Comparison of ENCODE assay signal across 3 fruit fly cellular contexts in genomic region chr3L:14233169-14233568, dm6.
TF ChIP-seq lines count a peak whose summit lies in the region.

Gene CG7924, plus strand, starts transcription at chr3L:14233469.

- TF ChIP-seq CTCF in whole organism, embryonic (GFP tag; optimal IDR thresholded peaks at IDR 0.05; lab: Kevin White, UChicago): no peak

TF ChIP-seq in whole organism, adult, 20 proteins besides CTCF, POLR2A, EP300 and RAD21:
- TF ChIP-seq kay (GFP tag; lab: Kevin White, UChicago; ENCODE audit: borderline replicate concordance) (peak; percentile 79), CG12768 (GFP tag; optimal IDR thresholded peaks at IDR 0.05; lab: Kevin White, UChicago) (no peak), cnc (optimal IDR thresholded peaks at IDR 0.05; lab: Kevin White, UChicago) (no peak)
TF ChIP-seq in whole organism, adult: peak in this region for 1.

TF ChIP-seq in whole organism, embryonic, 481 proteins besides CTCF, POLR2A, EP300 and RAD21:
- TF ChIP-seq Med (GFP tag; lab: Kevin White, UChicago) (peak; percentile 38), da (GFP tag; optimal IDR thresholded peaks at IDR 0.05; lab: Kevin White, UChicago) (no peak), CG3838 (GFP tag; optimal IDR thresholded peaks at IDR 0.05; lab: Kevin White, UChicago) (no peak), Pdp1 (GFP tag; optimal IDR thresholded peaks at IDR 0.05; lab: Kevin White, UChicago) (peak in 1 of 2 experiments; percentile 62), CG30020 (tag; optimal IDR thresholded peaks at IDR 0.05; lab: Kevin White, UChicago) (no peak), Neu2 (GFP tag; optimal IDR thresholded peaks at IDR 0.05; lab: Kevin White, UChicago; ENCODE audit: borderline replicate concordance) (no peak), CG14441 (GFP tag; IDR thresholded peaks at IDR 0.05; lab: Robert Waterston, UW) (no peak), NfI (GFP tag; optimal IDR thresholded peaks at IDR 0.05; lab: Kevin White, UChicago) (no peak), Ada2b (GFP tag; IDR thresholded peaks at IDR 0.05; lab: Robert Waterston, UW) (no peak), CG11696 (GFP tag; IDR thresholded peaks at IDR 0.05; lab: Robert Waterston, UW) (no peak), insv (GFP tag; optimal IDR thresholded peaks at IDR 0.05; lab: Kevin White, UChicago) (no peak), CG31224 (GFP tag; IDR thresholded peaks at IDR 0.05; lab: Robert Waterston, UW) (no peak), gsb (GFP tag; IDR thresholded peaks at IDR 0.05; lab: Robert Waterston, UW) (no peak), CG17612 (GFP tag; IDR thresholded peaks at IDR 0.05; lab: Robert Waterston, UW) (no peak), hbn (GFP tag; IDR thresholded peaks at IDR 0.05; lab: Robert Waterston, UW; ENCODE audit: partially characterized antibody) (no peak)

TF ChIP-seq in whole organism, prepupa, 60 proteins besides CTCF, POLR2A, EP300 and RAD21:
- TF ChIP-seq Hr39 (GFP tag; optimal IDR thresholded peaks at IDR 0.05; lab: Kevin White, UChicago) (no peak), Blimp-1 (GFP tag; optimal IDR thresholded peaks at IDR 0.05; lab: Kevin White, UChicago) (no peak), CG9139 (GFP tag; optimal IDR thresholded peaks at IDR 0.05; lab: Kevin White, UChicago) (no peak), vri (GFP tag; optimal IDR thresholded peaks at IDR 0.05; lab: Kevin White, UChicago) (peak; percentile 35), svp (GFP tag; lab: Kevin White, UChicago) (peak; percentile 1), CG8119 (GFP tag; IDR thresholded peaks at IDR 0.05; lab: Robert Waterston, UW) (no peak)
